Worm (Caenorhabditis elegans) whole organism, L4 larva: ENCODE data around the gene R07E4.3.

Experiments
- F10B5.3 ChIP-seq: sonication (generic microtip); optimal IDR thresholded peaks from 2 replicates; lab custom pipeline; 2016; ENCODE audit warnings: mild to moderate bottlenecking, missing genetic modification characterization, missing compliant biosample characterization
- egl-27 ChIP-seq: sonication (generic microtip); optimal IDR thresholded peaks from 3 replicates; lab custom pipeline; 2017; ENCODE audit warnings: missing biosample characterization, missing genetic modification reagents, missing genetic modification characterization
- fkh-10 ChIP-seq: fragments of 150-350 bp; optimal IDR thresholded peaks from 2 replicates; lab custom pipeline; 2014; ENCODE audit warnings: missing biosample characterization, missing genetic modification reagents, missing genetic modification characterization
- lin-15B ChIP-seq: fragments of 150-350 bp; sonication (generic microtip); optimal IDR thresholded peaks from 3 replicates; lab custom pipeline; 2014; ENCODE audit warnings: missing biosample characterization, missing genetic modification characterization
- nhr-28 ChIP-seq: fragments of 150-350 bp; optimal IDR thresholded peaks from 2 replicates; lab custom pipeline; 2014; ENCODE audit warnings: missing biosample characterization, missing genetic modification characterization
- nhr-6 ChIP-seq: fragments of 150-350 bp; optimal IDR thresholded peaks from 2 replicates; lab custom pipeline; 2014; ENCODE audit warnings: missing biosample characterization, missing genetic modification characterization
- skn-1 ChIP-seq: fragments of 150-350 bp; optimal IDR thresholded peaks from 2 replicates; lab custom pipeline; 2014; ENCODE audit warnings: missing biosample characterization, missing genetic modification characterization
- unc-39 ChIP-seq: sonication (generic microtip); optimal IDR thresholded peaks from 2 replicates; lab custom pipeline; 2017; ENCODE audit warnings: missing biosample characterization, missing genetic modification characterization

ce11 chrX:5982799-5983198 lies 29.5 kb downstream of the R07E4.3 start:
- TF ChIP-seq F10B5.3 (tag; lab: Kevin White, UChicago) (no peak), skn-1 (tag; lab: Kevin White, UChicago) (no peak), egl-27 (tag; lab: Kevin White, UChicago) (no peak), lin-15B (tag; lab: Kevin White, UChicago) (no peak), nhr-28 (tag; lab: Kevin White, UChicago) (no peak), unc-39 (tag; lab: Kevin White, UChicago) (no peak), fkh-10 (GFP tag; lab: Kevin White, UChicago) (no peak), nhr-6 (tag; lab: Kevin White, UChicago) (no peak)
